Worm (Caenorhabditis elegans): ENCODE results near the gene Y4C6B.3.

DNA sequence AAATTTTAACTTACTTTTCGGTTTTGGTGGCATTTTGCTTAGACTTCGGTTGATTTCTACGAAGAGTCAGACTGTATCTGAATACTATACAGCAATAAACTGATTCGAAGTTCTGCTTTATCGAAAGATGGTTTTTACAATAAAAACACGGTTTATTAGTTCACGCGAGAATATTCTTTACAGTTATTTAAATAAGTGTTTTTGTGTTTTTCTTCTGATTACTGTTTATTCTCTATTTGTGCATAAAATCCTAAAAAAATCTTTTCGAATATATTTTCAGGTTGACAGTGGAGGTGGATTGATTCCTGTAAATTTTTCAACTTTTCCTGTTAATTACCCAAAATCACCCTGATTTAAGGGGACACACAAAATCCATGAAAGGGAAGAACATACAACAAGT lies 26.2 kb upstream of the Y4C6B.3 start, which contains the start of gene ZK354.8:
- TF ChIP-seq B0310.2 (tag; optimal IDR thresholded peaks at IDR 0.05): no peak
- TF ChIP-seq ceh-13 (GFP tag; optimal IDR thresholded peaks at IDR 0.05): no peak
- TF ChIP-seq hnd-1 (tag; optimal IDR thresholded peaks at IDR 0.05): no peak
- TF ChIP-seq ama-1 (optimal IDR thresholded peaks at IDR 0.05): no peak
- no peak for TF ChIP-seq ets-7 (tag; optimal IDR thresholded peaks at IDR 0.05)
- no peak for TF ChIP-seq tra-4 (tag; optimal IDR thresholded peaks at IDR 0.05)
- no peak for TF ChIP-seq F13C5.2 (tag; optimal IDR thresholded peaks at IDR 0.05)
- TF ChIP-seq tbx-11 (GFP tag; IDR thresholded peaks at IDR 0.05): no peak
- no peak for TF ChIP-seq ceh-36 (tag; optimal IDR thresholded peaks at IDR 0.05)
- no peak for TF ChIP-seq hmg-4 (GFP tag; optimal IDR thresholded peaks at IDR 0.05)
- no peak for TF ChIP-seq flt-1 (GFP tag; IDR thresholded peaks at IDR 0.05)
- no peak for TF ChIP-seq tbx-37 (GFP tag; conservative IDR thresholded peaks at IDR 0.05)

Measured in whole organism, early embryonic.